Worm (Caenorhabditis elegans): ENCODE measurements around the gene clh-6.

- TF ChIP-seq dox-1 (GFP tag; IDR thresholded peaks at IDR 0.05) (no peak), bed-1 (GFP tag; IDR thresholded peaks at IDR 0.05) (no peak), nhr-120 (GFP tag; IDR thresholded peaks at IDR 0.05) (no peak), snpc-1.3 (tag; optimal IDR thresholded peaks at IDR 0.05; ENCODE audit: insufficient read depth) (no peak), aptf-3 (GFP tag; IDR thresholded peaks at IDR 0.05) (no peak), madf-8 (GFP tag; conservative IDR thresholded peaks at IDR 0.05) (no peak), ceh-27 (GFP tag; optimal IDR thresholded peaks at IDR 0.05) (no peak), F33H1.4 (GFP tag; IDR thresholded peaks at IDR 0.05) (no peak), F55B11.4 (tag; optimal IDR thresholded peaks at IDR 0.05; ENCODE audit: borderline replicate concordance, insufficient read depth) (no peak), mcd-1 (GFP tag; IDR thresholded peaks at IDR 0.05) (no peak), athp-1 (tag; optimal IDR thresholded peaks at IDR 0.05) (no peak), F49E8.2 (tag; optimal IDR thresholded peaks at IDR 0.05; ENCODE audit: insufficient read depth) (no peak), ztf-3 (GFP tag; optimal IDR thresholded peaks at IDR 0.05) (no peak), unc-130 (GFP tag; optimal IDR thresholded peaks at IDR 0.05) (no peak)
Measured at ce11 chrV:12082932-12083331, 19.8 kb upstream of the clh-6 start, which contains the start of gene R07B7.10.

Data from whole organism, young adult.